Worm (Caenorhabditis elegans): ENCODE data around the gene npax-3.

- TF ChIP-seq elt-2 (tag; optimal IDR thresholded peaks at IDR 0.05), result no peak
- no peak for TF ChIP-seq ama-1 (optimal IDR thresholded peaks at IDR 0.05)
- TF ChIP-seq elt-1 (tag; optimal IDR thresholded peaks at IDR 0.05), result no peak
- no peak for TF ChIP-seq ztf-11 (tag; optimal IDR thresholded peaks at IDR 0.05)
- TF ChIP-seq daf-12 (tag; optimal IDR thresholded peaks at IDR 0.05), result no peak
- no peak for TF ChIP-seq pqm-1 (tag; optimal IDR thresholded peaks at IDR 0.05)
- TF ChIP-seq nhr-11 (tag; optimal IDR thresholded peaks at IDR 0.05), result no peak
- no peak for TF ChIP-seq nfya-1 (tag; optimal IDR thresholded peaks at IDR 0.05; ENCODE audit: insufficient read depth)
- no peak for TF ChIP-seq lin-39 (tag; optimal IDR thresholded peaks at IDR 0.05)
These were observed 41.2 kb downstream of the npax-3 start, which contains the start of gene srd-7 for ce11 chrIV:10786731-10787130.
